Fruit fly (Drosophila melanogaster) S2 (cell line): ENCODE data around the gene CG8833.

Experiments used
- CG8478 ChIP-seq: fragments of >200 bp; optimal IDR thresholded peaks from 2 replicates; lab custom pipeline; 2018
- CTCF ChIP-seq, 2 experiments: fragments of >200 bp; optimal IDR thresholded peaks; 2 replicates each; lab custom pipeline; 2018

dm6 chr3L:13878729-13879128 lies 50.1 kb downstream of the CG8833 start, which contains the start of gene CG13737:
- no peak for TF ChIP-seq CTCF (optimal IDR thresholded peaks at IDR 0.05; lab: Kevin White, UChicago)
- no peak for TF ChIP-seq CG8478 (lab: Kevin White, UChicago)
